Worm (Caenorhabditis elegans) whole organism, dauer: ENCODE measurements around the gene srh-15.

Source experiments
- unc-62 ChIP-seq: sonication (generic microtip); optimal IDR thresholded peaks from 2 replicates; lab custom pipeline; 2017; ENCODE audit warnings: missing biosample characterization, missing genetic modification reagents, missing genetic modification characterization

The srh-15 gene

ce11 chrV:13320676-13321075, at the start of gene srh-15:
Gene srh-15 (plus strand): TSS chrV:13320976.
- TF ChIP-seq unc-62 (GFP tag; lab: Kevin White, UChicago): no peak

DNA sequence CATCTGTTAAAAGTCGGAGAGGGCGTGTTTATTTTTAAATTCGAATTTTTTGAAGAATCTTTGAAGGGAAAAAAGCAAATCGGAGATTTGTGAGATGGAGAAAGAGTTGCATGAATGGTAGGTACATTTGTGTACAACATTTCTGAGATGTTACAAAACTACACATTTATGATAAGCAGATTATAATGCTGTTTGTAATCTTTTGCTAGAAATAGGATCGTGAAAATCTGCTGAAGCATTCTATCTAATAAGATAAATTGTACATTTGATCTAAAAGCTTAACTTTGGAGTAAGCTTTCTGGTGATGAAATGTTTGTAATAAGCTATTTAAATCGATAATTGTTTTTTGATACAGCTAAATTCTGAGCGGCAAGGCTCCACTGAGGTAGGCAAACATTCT, 48.5 kb upstream of the srh-15 start:
- no peak for TF ChIP-seq unc-62 (GFP tag; lab: Kevin White, UChicago)

DNA sequence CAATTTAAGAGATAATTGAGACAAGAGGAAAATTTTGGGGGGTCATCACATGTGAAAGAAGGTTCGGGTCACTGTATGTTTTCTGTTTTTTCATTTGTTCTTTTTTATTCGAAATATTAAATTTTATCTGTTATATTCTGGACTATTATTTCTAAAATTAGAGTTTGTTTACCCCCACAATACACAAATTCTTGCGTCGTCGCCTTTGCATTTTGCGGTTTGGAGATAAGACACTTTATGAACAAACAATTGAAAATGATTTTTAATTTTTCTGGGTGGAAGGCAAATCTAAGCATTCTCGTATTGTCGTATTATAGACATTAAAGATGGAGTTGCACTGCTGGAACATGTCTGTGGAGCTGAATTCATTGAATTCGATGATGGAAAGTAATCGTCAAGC, 47.5 kb upstream of the srh-15 start:
- no peak for TF ChIP-seq unc-62 (GFP tag; lab: Kevin White, UChicago)

- TF ChIP-seq unc-62 (GFP tag; lab: Kevin White, UChicago): no peak
Measured at ce11 chrV:13274615-13275014, 46.2 kb upstream of the srh-15 start.

ce11 chrV:13275959-13276358, 44.8 kb upstream of the srh-15 start, which contains the start of gene F32F2.4:
Gene F32F2.4 (plus strand): TSS chrV:13276259.
- no peak for TF ChIP-seq unc-62 (GFP tag; lab: Kevin White, UChicago)

ce11 chrV:13280382-13280781, 40.4 kb upstream of the srh-15 start:
- no peak for TF ChIP-seq unc-62 (GFP tag; lab: Kevin White, UChicago)

ce11 chrV:13282958-13283357, 37.8 kb upstream of the srh-15 start:
- TF ChIP-seq unc-62 (GFP tag; lab: Kevin White, UChicago): no peak

DNA sequence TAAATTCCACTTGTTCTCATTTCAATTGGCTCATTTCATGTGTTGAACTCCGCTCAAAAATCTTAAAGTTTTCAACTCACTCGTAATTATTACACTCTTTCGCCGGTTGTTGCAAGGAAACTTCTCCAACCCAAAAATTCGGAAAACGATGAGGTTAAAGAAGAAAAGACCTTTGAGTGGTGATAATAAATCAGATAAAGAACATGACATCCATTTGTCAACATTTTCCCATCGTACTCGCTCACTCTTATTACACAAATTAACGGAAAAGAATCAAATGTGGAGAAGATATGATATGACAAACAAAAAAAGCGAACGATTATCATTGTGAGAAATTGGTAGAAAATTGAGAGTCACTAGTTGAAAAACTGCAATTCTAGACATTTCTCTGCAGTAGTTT, 35.5 kb upstream of the srh-15 start:
- TF ChIP-seq unc-62 (GFP tag; lab: Kevin White, UChicago): no peak

ce11 chrV:13286525-13286924, 34.3 kb upstream of the srh-15 start:
- TF ChIP-seq unc-62 (GFP tag; lab: Kevin White, UChicago): no peak

DNA sequence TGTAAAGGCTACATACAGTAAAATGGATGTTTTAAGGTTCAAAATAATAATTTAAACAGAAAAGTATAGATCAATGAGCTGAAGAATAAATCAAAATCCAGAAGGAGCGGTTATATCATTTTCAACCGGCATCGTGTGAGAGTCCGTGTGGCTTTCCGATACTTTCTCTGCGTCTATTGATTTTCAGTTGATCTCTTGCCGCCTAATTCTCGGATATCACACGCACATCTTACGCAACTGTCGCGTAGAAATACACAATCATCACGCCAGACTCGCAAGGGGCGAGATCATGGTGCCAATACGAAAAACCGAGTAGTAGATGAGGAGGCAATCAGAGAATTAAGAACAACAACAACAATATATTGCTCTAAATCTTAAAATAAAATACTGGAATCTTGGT, 31.9 kb upstream of the srh-15 start:
- no peak for TF ChIP-seq unc-62 (GFP tag; lab: Kevin White, UChicago)

- no peak for TF ChIP-seq unc-62 (GFP tag; lab: Kevin White, UChicago)
Measured at ce11 chrV:13294507-13294906, 26.3 kb upstream of the srh-15 start.

DNA sequence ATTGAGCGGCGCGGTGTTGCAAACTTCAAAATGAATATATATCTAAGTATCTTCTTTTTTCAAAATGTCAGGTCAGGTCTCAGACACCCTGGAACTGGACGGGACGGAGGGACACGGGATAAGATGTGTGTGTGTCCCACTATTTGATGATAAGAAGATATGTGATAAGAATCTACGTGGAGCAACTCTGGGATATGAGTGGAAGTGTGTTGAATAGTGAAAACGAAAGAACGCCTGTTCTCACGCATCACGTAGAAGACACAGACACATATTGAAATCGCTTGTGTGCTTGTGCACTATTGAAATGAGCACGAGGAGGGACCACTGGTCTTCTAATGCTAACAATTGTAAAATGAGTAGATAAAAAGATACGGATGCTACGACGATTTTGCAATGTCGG, 24.9 kb upstream of the srh-15 start, which contains the start of gene uig-1:
Gene uig-1, minus strand, starts transcription at position 120 of the 400 bp plus-strand sequence.
- TF ChIP-seq unc-62 (GFP tag; lab: Kevin White, UChicago): no peak

DNA sequence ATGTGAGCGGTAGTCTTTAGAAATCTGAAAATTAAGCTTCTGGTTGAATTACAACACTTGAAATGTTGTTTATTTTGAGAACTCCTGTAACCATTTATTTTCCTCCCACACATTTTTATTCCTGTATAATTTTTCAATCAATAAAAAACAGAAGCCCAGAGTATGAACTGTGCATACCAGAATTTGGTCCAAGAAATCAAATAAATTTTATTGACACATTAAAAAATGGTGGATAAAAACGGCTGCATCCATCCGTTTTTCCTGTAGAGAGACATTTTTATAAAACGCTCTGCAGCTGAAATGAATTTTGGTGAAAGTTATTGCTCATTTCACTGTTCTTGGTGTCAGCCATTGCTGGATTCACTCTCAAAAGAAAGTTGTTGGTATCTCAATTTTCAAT, 23.6 kb upstream of the srh-15 start, which contains the start of gene C26E1.1:
Gene C26E1.1, plus strand, starts transcription at position 301 of the 400 bp plus-strand sequence.
- TF ChIP-seq unc-62 (GFP tag; lab: Kevin White, UChicago): no peak

DNA sequence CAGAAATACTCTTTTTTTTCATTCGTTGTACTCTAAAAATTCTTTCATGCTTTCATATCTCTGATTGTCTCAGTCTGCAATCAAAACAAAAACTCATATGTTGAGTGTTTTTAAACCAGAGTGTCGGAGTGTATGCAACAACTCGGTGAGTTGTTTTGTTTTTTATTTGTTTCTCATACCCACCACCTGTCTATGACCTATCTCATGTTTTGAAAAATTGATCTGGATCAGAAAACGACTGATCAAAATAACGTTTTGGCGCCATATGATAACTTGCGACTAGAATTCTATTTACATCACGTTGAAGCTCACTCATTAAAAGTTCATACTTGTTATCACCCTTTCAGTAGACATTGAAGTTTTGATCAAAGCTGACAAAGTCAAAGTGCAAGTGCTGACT, 22.1 kb upstream of the srh-15 start:
- no peak for TF ChIP-seq unc-62 (GFP tag; lab: Kevin White, UChicago)

ce11 chrV:13299398-13299797, 21.4 kb upstream of the srh-15 start:
- no peak for TF ChIP-seq unc-62 (GFP tag; lab: Kevin White, UChicago)

DNA sequence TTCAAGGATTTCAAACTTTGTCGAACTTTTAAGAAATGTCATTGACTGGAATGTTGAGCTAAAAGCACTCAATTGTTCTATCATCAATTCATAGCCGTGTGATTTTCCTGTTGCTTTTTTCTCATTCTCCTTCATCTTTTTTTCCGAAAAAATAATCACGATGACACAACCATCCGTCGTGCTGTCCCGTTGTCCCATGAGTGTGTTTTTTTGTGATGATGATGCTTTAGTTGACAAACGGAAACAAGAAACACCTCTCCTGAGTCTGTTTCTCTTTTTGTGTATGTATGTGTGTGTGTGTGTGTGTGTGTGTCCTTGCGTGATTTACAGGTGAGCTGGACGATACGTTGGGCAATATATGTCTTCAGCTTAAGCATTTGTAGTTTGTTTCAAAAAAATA, 20.3 kb upstream of the srh-15 start:
- no peak for TF ChIP-seq unc-62 (GFP tag; lab: Kevin White, UChicago)

ce11 chrV:13301443-13301842, 19.3 kb upstream of the srh-15 start, which contains the start of gene ceh-79:
Gene ceh-79 (plus strand): TSS chrV:13301833.
- no peak for TF ChIP-seq unc-62 (GFP tag; lab: Kevin White, UChicago)

ce11 chrV:13304663-13305188, 16.1 kb upstream of the srh-15 start, which contains the start of gene C26E1.2:
Gene C26E1.2 (plus strand): TSS chrV:13305138.
- no peak for TF ChIP-seq unc-62 (GFP tag; lab: Kevin White, UChicago)
